Fruit fly (Drosophila melanogaster): ENCODE measurements around the gene GstD8.

The GstD8 gene

DNA sequence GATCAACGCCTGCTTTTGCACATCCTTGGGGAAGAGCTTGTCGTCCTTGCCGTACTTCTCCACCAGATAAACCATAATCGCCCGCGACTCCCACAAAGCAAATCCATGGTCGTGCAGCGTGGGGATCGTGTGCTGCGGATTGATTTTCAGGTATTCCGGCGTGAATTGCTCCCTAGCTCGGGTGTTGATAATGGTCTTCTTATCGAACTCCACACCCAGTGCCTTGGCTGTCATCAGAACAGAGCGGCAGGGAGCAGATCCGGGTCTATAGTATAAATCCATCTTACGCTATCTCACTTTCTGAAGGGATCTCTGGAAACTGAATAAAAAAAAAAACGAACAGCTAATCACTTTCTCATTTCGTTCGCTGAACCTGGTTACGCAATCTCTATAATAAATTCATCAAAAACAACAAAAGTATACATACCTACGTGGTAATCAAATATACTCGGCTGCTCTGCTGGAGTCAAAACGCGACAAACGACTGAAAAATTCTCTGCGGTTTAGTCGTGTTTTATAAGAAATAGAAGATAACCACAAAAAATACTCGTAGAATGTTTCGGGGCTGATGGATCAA is 14.5 kb upstream of the GstD8 start, which contains the start of gene GstD10:
Gene GstD10, minus strand, starts transcription at position 472 of the 577 bp plus-strand sequence.
- TF ChIP-seq psq (optimal IDR thresholded peaks at IDR 0.05) (no peak), ttk (optimal IDR thresholded peaks at IDR 0.05) (no peak), insv (optimal IDR thresholded peaks at IDR 0.05) (no peak), Myc (optimal IDR thresholded peaks at IDR 0.05) (no peak), Sin3A (optimal IDR thresholded peaks at IDR 0.05) (no peak), h (optimal IDR thresholded peaks at IDR 0.05) (no peak)

DNA sequence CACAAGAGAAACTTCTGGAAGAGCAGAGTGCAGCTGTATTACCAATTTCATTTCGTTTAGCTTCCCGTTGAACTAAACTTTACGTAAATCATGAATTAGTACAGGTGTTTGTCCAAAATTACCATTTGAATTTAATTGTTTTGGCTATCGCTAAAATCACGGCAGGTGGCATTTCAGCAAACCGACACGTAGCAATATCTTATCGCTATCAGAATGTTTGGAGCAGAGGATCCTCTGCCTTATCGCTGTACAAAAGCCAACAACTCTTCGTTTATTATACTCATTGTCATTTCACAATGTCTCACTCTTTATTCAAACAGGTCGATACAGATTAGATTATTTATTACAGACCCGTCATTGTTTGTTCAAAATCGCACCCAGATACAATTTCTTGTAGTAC is 13.9 kb upstream of the GstD8 start:
- TF ChIP-seq insv (optimal IDR thresholded peaks at IDR 0.05) (no peak), ttk (optimal IDR thresholded peaks at IDR 0.05) (no peak), Sin3A (optimal IDR thresholded peaks at IDR 0.05) (no peak), Myc (optimal IDR thresholded peaks at IDR 0.05) (no peak), psq (optimal IDR thresholded peaks at IDR 0.05) (no peak), h (optimal IDR thresholded peaks at IDR 0.05) (no peak)

DNA sequence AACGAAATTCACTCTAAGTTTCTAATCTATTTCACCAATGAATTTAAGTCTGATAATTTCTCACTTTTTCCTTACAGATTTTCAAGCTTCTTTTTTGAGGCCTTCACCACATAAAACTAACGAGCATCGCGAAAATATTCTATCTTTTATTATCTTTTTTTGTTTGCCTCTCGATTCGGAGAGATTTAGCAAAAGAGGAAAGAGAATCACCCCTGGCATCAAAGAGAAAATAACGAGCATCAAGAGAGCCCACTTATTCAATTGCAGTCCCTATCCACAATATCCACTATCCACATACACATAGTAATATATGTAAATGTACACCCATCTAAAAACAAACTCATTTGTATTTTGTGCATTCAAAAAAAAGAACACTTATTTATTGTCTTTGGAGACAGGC is 12.3 kb upstream of the GstD8 start, which contains the start of gene GstD9:
Gene GstD9, minus strand, starts transcription at position 101 of the 400 bp plus-strand sequence.
- TF ChIP-seq ttk (optimal IDR thresholded peaks at IDR 0.05) (no peak), psq (optimal IDR thresholded peaks at IDR 0.05) (no peak), Myc (optimal IDR thresholded peaks at IDR 0.05) (no peak), Sin3A (optimal IDR thresholded peaks at IDR 0.05) (no peak), h (optimal IDR thresholded peaks at IDR 0.05) (no peak), insv (optimal IDR thresholded peaks at IDR 0.05) (no peak)

DNA sequence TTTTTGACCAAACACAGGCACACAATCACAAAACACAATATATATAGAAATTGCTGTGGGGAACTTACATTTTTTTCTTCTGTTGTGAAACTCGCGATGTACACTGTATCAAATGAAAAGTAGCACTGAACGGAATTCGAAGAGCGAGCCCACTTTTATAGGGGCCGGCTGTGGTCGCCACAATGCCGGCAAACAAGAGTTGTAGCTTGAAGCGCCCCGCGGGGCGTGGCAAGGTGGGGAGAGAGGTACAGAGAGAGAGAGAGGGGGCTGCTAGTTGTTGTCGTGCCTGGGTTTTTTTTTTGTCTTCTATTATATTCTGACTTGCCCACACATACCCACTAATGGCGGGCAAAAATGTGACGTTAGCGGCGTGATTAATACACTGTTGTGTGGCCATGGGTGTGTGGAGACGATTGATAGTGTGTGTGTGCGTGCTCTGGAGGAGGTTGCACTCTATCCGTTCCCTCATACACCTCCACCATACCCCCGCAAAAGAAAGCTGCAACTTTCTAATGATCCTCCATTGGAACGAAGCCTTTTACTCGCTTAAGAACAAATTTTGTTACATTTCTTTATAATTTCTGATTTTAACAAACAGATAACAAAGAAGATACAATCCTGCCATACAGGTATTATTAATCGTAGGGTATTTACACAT is 10.5 kb upstream of the GstD8 start, which contains the start of gene GstD1:
Gene GstD1, minus strand, starts transcription at position 134 of the 658 bp plus-strand sequence.
- TF ChIP-seq ttk (optimal IDR thresholded peaks at IDR 0.05) (no peak), h (optimal IDR thresholded peaks at IDR 0.05) (no peak), Myc (optimal IDR thresholded peaks at IDR 0.05) (no peak), psq (optimal IDR thresholded peaks at IDR 0.05) (no peak), Sin3A (optimal IDR thresholded peaks at IDR 0.05) (no peak), insv (optimal IDR thresholded peaks at IDR 0.05) (no peak)

DNA sequence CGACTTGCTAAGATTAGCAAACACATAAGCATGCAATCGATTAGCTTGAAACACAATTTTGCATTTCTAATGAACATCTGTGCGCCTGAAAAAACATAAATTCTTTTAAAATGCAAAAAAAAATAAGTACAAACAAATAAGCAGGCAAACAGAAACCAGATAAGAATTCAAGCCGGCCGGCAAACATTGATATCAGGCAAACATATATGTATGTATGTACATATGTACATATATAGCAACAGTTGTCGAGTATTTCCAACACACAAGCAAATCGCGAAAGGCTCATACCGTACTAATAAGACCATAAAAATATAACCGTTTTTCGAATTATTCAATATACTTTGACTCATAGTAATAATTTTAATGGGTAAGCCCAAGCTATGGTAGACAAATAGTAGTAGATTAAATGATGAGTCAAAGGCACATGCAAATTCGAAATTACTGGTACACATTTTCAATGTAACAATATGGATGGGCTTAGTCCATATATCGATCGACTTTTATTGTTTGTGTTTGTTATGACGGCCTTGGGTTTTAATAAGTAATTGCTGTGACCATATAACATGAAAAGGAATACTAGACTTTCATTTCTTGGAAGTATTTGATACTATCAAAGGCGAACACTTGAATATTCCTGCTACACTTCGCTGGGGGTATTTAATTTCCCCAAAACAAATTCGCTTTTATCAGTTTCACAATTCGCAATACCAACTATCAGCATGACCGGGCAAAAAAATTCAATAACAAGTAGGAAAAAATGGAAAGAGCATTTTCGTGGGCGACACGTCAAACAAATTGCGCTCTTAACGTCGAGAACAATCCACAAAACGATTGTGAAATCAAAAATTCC is 9.8 kb upstream of the GstD8 start:
- TF ChIP-seq ttk (optimal IDR thresholded peaks at IDR 0.05), result no peak
- TF ChIP-seq psq (optimal IDR thresholded peaks at IDR 0.05), result no peak

DNA sequence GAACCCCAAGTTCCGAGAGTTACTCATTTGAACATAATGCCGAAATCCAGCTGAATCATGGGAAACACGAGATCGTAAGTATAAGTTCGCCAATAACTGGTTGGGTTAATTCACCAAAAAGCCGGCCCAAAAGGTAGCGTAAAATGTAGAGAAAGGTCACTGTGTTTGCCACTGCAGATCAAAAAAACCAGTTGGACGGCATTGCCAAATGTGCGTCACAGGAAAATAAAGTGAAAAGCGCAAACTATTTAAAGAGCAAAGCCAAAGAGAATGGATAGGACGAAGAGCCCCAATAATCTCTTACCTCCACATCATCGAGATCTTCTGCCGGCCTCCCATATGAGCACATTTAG is 9.2 kb upstream of the GstD8 start:
- TF ChIP-seq ttk (optimal IDR thresholded peaks at IDR 0.05) (no peak), Sin3A (optimal IDR thresholded peaks at IDR 0.05) (no peak), insv (optimal IDR thresholded peaks at IDR 0.05) (no peak), psq (optimal IDR thresholded peaks at IDR 0.05) (no peak), h (optimal IDR thresholded peaks at IDR 0.05) (no peak), Myc (optimal IDR thresholded peaks at IDR 0.05) (no peak)

DNA sequence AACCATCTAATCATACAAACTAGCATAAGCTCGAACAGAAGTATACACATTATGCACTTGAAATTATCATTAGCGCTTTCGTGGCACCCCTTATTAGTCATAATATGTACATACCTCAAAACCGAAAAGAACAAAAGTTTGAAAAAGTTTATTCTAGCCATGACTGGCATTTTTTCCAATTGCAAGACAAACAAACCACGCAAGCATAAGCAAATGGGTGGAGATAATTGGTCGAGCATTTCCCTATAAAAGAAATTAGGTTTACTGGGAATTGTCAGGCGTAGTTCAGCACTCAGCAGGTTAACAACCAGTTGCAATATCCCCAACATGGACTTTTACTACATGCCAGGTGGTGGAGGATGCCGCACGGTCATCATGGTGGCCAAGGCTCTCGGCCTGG is 8.1 kb upstream of the GstD8 start, which contains the start of gene GstD2:
Gene GstD2, plus strand, starts transcription at position 301 of the 400 bp plus-strand sequence.
- TF ChIP-seq Myc (optimal IDR thresholded peaks at IDR 0.05), result no peak
- no peak for TF ChIP-seq ttk (optimal IDR thresholded peaks at IDR 0.05)
- no peak for TF ChIP-seq h (optimal IDR thresholded peaks at IDR 0.05)
- no peak for TF ChIP-seq psq (optimal IDR thresholded peaks at IDR 0.05)
- TF ChIP-seq Sin3A (optimal IDR thresholded peaks at IDR 0.05), result no peak
- no peak for TF ChIP-seq insv (optimal IDR thresholded peaks at IDR 0.05)

DNA sequence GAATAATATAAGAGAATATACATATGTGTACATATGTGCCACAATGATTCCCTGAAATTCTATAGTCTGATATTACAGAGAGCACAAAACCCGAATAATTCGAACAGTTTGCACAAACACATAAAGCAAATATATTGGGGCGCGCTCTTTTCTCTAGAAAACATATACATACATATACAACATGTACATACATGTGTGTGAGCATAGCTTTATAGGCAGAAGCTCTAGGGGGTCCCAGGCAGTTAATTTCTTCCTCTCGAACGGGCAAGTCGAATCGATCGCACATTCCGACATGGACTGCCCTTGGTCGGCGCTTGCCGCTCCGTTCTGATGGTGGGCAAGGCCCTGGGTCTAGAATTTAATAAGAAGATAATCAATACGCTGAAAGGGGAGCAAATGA is 7.0 kb upstream of the GstD8 start, which contains the start of gene GstD3:
Gene GstD3, plus strand, starts transcription at position 269 of the 400 bp plus-strand sequence.
- no peak for TF ChIP-seq Myc (optimal IDR thresholded peaks at IDR 0.05)
- TF ChIP-seq h (optimal IDR thresholded peaks at IDR 0.05), result no peak
- TF ChIP-seq ttk (optimal IDR thresholded peaks at IDR 0.05), result no peak
- TF ChIP-seq insv (optimal IDR thresholded peaks at IDR 0.05), result no peak
- TF ChIP-seq psq (optimal IDR thresholded peaks at IDR 0.05), result no peak
- TF ChIP-seq Sin3A (optimal IDR thresholded peaks at IDR 0.05), result no peak

DNA sequence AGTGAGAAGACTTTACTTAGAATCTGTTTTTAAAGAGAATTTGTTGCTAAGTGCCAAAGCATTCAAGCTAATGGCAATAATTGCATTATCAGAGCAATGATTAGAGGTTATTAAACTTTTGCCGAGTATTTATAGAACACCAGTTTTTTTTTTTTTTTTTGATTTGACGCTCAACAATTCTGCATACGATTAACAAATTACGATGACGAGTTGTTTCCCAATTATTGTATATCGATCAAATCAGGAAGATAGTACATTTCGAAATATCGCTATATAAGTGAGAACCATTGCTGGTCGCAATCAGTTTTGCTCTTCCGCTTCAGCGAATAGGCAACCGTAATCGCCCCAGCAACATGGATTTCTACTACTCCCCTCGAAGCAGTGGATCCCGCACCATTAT is 6.0 kb upstream of the GstD8 start, which contains the start of gene GstD4:
Gene GstD4, plus strand, starts transcription at position 301 of the 400 bp plus-strand sequence.
- no peak for TF ChIP-seq psq (optimal IDR thresholded peaks at IDR 0.05)
- TF ChIP-seq Myc (optimal IDR thresholded peaks at IDR 0.05), result no peak
- TF ChIP-seq insv (optimal IDR thresholded peaks at IDR 0.05), result no peak
- no peak for TF ChIP-seq ttk (optimal IDR thresholded peaks at IDR 0.05)
- TF ChIP-seq Sin3A (optimal IDR thresholded peaks at IDR 0.05), result no peak
- no peak for TF ChIP-seq h (optimal IDR thresholded peaks at IDR 0.05)

DNA sequence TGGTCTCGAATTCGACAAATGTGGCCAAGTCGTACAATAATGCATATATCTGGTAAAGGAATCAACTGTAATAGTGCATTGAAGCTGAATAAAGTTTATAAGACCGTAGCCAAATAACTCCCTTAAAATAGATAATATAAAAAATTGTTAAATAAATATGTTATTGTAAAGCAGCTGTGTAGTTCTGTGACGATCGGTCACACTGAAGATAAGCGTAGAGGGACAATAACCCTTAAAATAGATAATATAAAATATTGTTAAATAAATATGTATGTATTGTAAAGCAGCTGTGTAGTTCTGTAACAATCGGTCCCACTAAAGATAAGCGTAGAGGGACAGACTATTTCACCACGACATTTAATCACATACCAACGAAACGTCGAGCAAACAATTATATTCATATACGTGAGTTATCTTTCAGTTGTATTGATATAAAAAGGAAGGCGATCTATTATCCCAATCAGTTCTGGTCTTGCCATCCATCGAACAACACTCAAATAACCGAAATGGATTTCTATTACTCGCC is 4.5 kb upstream of the GstD8 start, which contains the start of gene GstD5:
Gene GstD5, plus strand, starts transcription at position 476 of the 526 bp plus-strand sequence.
- no peak for TF ChIP-seq Sin3A (optimal IDR thresholded peaks at IDR 0.05)
- no peak for TF ChIP-seq insv (optimal IDR thresholded peaks at IDR 0.05)
- TF ChIP-seq ttk (optimal IDR thresholded peaks at IDR 0.05), result no peak
- no peak for TF ChIP-seq h (optimal IDR thresholded peaks at IDR 0.05)
- no peak for TF ChIP-seq psq (optimal IDR thresholded peaks at IDR 0.05)
- no peak for TF ChIP-seq Myc (optimal IDR thresholded peaks at IDR 0.05)

DNA sequence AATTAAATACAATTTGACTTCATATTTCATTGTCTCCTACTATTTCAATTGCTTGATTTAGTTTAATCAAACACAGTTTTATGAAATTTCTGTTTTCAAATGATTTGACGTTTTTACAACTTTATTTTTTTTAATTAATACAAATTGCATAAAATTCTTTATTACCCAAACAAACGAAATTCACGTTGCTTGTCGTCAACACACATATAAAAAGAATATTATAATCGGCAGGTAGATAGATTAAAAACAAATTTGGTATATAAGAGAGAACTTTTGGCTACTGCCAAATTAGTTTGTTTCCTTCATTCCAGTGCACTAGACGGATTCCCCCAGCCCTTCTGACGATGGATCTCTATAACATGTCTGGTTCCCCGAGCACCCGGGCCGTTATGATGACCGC is 3.0 kb upstream of the GstD8 start, which contains the start of gene GstD6:
Gene GstD6, plus strand, starts transcription at position 301 of the 400 bp plus-strand sequence.
- TF ChIP-seq Sin3A (optimal IDR thresholded peaks at IDR 0.05) (no peak), psq (optimal IDR thresholded peaks at IDR 0.05) (no peak), h (optimal IDR thresholded peaks at IDR 0.05) (no peak), Myc (optimal IDR thresholded peaks at IDR 0.05) (no peak), ttk (optimal IDR thresholded peaks at IDR 0.05) (no peak), insv (optimal IDR thresholded peaks at IDR 0.05) (no peak)
